Worm (Caenorhabditis elegans) whole organism, midembryonic: ENCODE measurements around the gene B0334.10.

Experiments used
- T22C8.4 ChIP-seq: fragments of 200-800 bp; sonication (Bioruptor generic); IDR thresholded peaks from 2 replicates; pipeline ENCODE4 v1.3.6; 2022; ENCODE audit warnings: missing genetic modification characterization, missing compliant biosample characterization
- cog-1 ChIP-seq: sonication (generic microtip); optimal IDR thresholded peaks from 2 replicates; lab custom pipeline; 2016; ENCODE audit warnings: missing genetic modification characterization, missing compliant biosample characterization
- med-1 ChIP-seq: sonication (generic microtip); optimal IDR thresholded peaks from 2 replicates; lab custom pipeline; 2017; ENCODE audit warnings: missing genetic modification characterization, mild to moderate bottlenecking, missing compliant biosample characterization, antibody characterized with exemption, missing genetic modification reagents; ENCODE audit not compliant: insufficient read depth
- ref-1 ChIP-seq: fragments of 200-800 bp; sonication (Bioruptor generic); conservative IDR thresholded peaks from 2 replicates; pipeline ENCODE4 v1.3.6; 2022; ENCODE audit warnings: missing genetic modification reagents, missing genetic modification characterization, missing compliant biosample characterization
- ztf-29 ChIP-seq: fragments of 200-800 bp; sonication (Bioruptor generic); IDR thresholded peaks from 2 replicates; pipeline ENCODE4 v1.3.6; 2022; ENCODE audit warnings: missing genetic modification reagents, missing genetic modification characterization, missing compliant biosample characterization

DNA sequence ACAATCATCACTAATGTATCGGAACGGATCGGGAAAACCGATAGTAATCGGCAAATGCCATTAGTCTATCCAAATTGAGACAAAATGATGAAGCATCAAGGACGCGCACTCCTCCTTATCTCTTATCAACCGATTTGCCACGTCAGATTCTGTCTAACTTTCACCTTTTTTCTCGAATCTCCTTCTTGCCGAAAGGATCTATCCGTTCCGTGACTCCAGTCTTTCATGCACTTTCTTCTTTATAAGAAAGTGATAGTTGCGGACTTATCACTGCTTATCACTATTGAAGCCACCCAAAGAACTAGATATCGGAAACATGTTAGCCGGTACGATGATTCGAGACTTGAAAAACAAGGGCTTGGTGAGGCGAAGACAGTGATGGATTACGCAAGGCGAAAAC, 16.3 kb upstream of the B0334.10 start:
- TF ChIP-seq cog-1 (no peak), T22C8.4 (GFP tag; lab: Robert Waterston, UW) (no peak), ref-1 (no peak), med-1 (GFP tag; lab: Kevin White, UChicago) (no peak), ztf-29 (no peak)
